Worm (Caenorhabditis elegans) whole organism, L1 larva: Measurements from ENCODE around the gene appg-2.

ENCODE experiments used
- C04F5.9 ChIP-seq: sonication (generic microtip); optimal IDR thresholded peaks from 2 replicates; lab custom pipeline; 2016; ENCODE audit warnings: missing genetic modification characterization, missing compliant biosample characterization
- C16A3.4 ChIP-seq: fragments of 150-350 bp; optimal IDR thresholded peaks from 2 replicates; lab custom pipeline; 2014; ENCODE audit warnings: missing biosample characterization, missing genetic modification characterization
- C34B4.2 ChIP-seq: sonication (generic microtip); optimal IDR thresholded peaks from 2 replicates; lab custom pipeline; 2017; ENCODE audit warnings: mild to moderate bottlenecking, missing genetic modification characterization, missing compliant biosample characterization
- Y116A8C.19 ChIP-seq: sonication (generic microtip); optimal IDR thresholded peaks from 2 replicates; lab custom pipeline; 2016; ENCODE audit warnings: missing compliant biosample characterization, missing genetic modification characterization, borderline replicate concordance
- aha-1 ChIP-seq: fragments of 150-350 bp; optimal IDR thresholded peaks from 2 replicates; lab custom pipeline; 2014; ENCODE audit warnings: missing biosample characterization, missing genetic modification characterization
- alr-1 ChIP-seq: fragments of 200-800 bp; sonication (Bioruptor generic); optimal IDR thresholded peaks from 2 replicates; lab custom pipeline; 2018; ENCODE audit warnings: borderline replicate concordance, mild to moderate bottlenecking, missing genetic modification characterization, missing compliant biosample characterization
- aly-2 ChIP-seq: fragments of 150-350 bp; optimal IDR thresholded peaks from 2 replicates; lab custom pipeline; 2014; ENCODE audit warnings: missing biosample characterization, missing genetic modification characterization
- ama-1 ChIP-seq: fragments of 150-350 bp; optimal IDR thresholded peaks from 2 replicates; lab custom pipeline; 2014
- ceh-63 ChIP-seq: fragments of 200-800 bp; sonication (Bioruptor generic); optimal IDR thresholded peaks from 2 replicates; lab custom pipeline; 2018; ENCODE audit warnings: mild to moderate bottlenecking, missing genetic modification characterization, missing compliant biosample characterization
- ceh-8 ChIP-seq: fragments of 200-800 bp; sonication (Bioruptor generic); optimal IDR thresholded peaks from 2 replicates; lab custom pipeline; 2018; ENCODE audit warnings: mild to moderate bottlenecking, missing genetic modification characterization, moderate library complexity, missing compliant biosample characterization
- ceh-90 ChIP-seq: sonication (generic microtip); optimal IDR thresholded peaks from 2 replicates; lab custom pipeline; 2016; ENCODE audit warnings: missing genetic modification characterization, missing compliant biosample characterization
- efl-3 ChIP-seq: fragments of 200-800 bp; sonication (Bioruptor generic); optimal IDR thresholded peaks from 2 replicates; lab custom pipeline; 2018; ENCODE audit warnings: mild to moderate bottlenecking, missing genetic modification characterization, missing compliant biosample characterization
- egl-13 ChIP-seq: sonication (generic microtip); optimal IDR thresholded peaks from 2 replicates; lab custom pipeline; 2016; ENCODE audit warnings: missing genotype, missing genetic modification reagents, missing genetic modification characterization, missing compliant biosample characterization
- elt-2 ChIP-seq: sonication (generic microtip); optimal IDR thresholded peaks from 2 replicates; lab custom pipeline; 2016; ENCODE audit warnings: missing genetic modification characterization, mild to moderate bottlenecking, inconsistent platforms, missing compliant biosample characterization, missing genetic modification reagents
- elt-3 ChIP-seq, 6 experiments: fragments of 150-350 bp in 1 of 6; sonication (generic microtip); optimal IDR thresholded peaks; 2 replicates each; lab custom pipeline; 2017 to 2018; ENCODE audit warnings: missing biosample characterization in 6 of 6, missing genetic modification characterization in 6 of 6, inconsistent platforms in 1 of 6
- ets-5 ChIP-seq: fragments of 200-800 bp; sonication (Bioruptor generic); IDR thresholded peaks from 2 replicates; pipeline ENCODE4 v1.3.6; 2022; ENCODE audit warnings: missing genetic modification characterization, missing compliant biosample characterization
- fkh-10 ChIP-seq: sonication (generic microtip); optimal IDR thresholded peaks from 2 replicates; lab custom pipeline; 2017; ENCODE audit warnings: missing biosample characterization, missing genetic modification reagents, missing genetic modification characterization
- fkh-4 ChIP-seq: sonication (generic microtip); optimal IDR thresholded peaks from 2 replicates; lab custom pipeline; 2016; ENCODE audit warnings: missing compliant biosample characterization, missing genetic modification characterization, borderline replicate concordance
- grh-1 ChIP-seq: fragments of 200-800 bp; sonication (Bioruptor generic); IDR thresholded peaks from 2 replicates; pipeline ENCODE4 v1.3.6; 2022; ENCODE audit warnings: missing genetic modification reagents, missing genetic modification characterization, missing compliant biosample characterization
- hlh-17 ChIP-seq: fragments of 200-800 bp; sonication (Bioruptor generic); optimal IDR thresholded peaks from 2 replicates; lab custom pipeline; 2018; ENCODE audit warnings: missing genetic modification characterization, mild to moderate bottlenecking, missing compliant biosample characterization, moderate library complexity, borderline replicate concordance
- hlh-4 ChIP-seq: sonication (generic microtip); optimal IDR thresholded peaks from 2 replicates; lab custom pipeline; 2016; ENCODE audit warnings: mild to moderate bottlenecking, missing genetic modification characterization, missing compliant biosample characterization
- hpl-2 ChIP-seq: fragments of 150-350 bp; optimal IDR thresholded peaks from 2 replicates; lab custom pipeline; 2014; ENCODE audit warnings: missing biosample characterization, missing genetic modification reagents, missing genetic modification characterization
- isw-1 ChIP-seq: fragments of 200-800 bp; sonication (Bioruptor generic); IDR thresholded peaks from 2 replicates; pipeline ENCODE4 v1.3.6; 2022; ENCODE audit warnings: missing genetic modification characterization, missing compliant biosample characterization
- lin-13 ChIP-seq: fragments of 150-350 bp; optimal IDR thresholded peaks from 2 replicates; lab custom pipeline; 2014; ENCODE audit warnings: missing biosample characterization, missing genetic modification reagents, missing genetic modification characterization
- lin-14 ChIP-seq: fragments of 200-800 bp; sonication (Bioruptor generic); optimal IDR thresholded peaks from 2 replicates; lab custom pipeline; 2018; ENCODE audit warnings: mild to moderate bottlenecking, missing genetic modification characterization, moderate library complexity, missing compliant biosample characterization
- lin-35 ChIP-seq, 2 experiments: fragments of 150-350 bp; optimal IDR thresholded peaks; 2 replicates each; lab custom pipeline; 2014; ENCODE audit warnings: missing biosample characterization in 2 of 2, missing genetic modification characterization in 2 of 2, missing genetic modification reagents in 2 of 2
- lir-3 ChIP-seq: sonication (generic microtip); optimal IDR thresholded peaks from 2 replicates; lab custom pipeline; 2016; ENCODE audit warnings: mild to moderate bottlenecking, missing genetic modification characterization, moderate library complexity, missing compliant biosample characterization; ENCODE audit not compliant: poor library complexity
- lsy-2 ChIP-seq, 2 experiments: fragments of 150-350 bp; optimal IDR thresholded peaks; 2 replicates each; lab custom pipeline; 2014; ENCODE audit warnings: missing biosample characterization in 2 of 2, missing genetic modification characterization in 2 of 2
- mdl-1 ChIP-seq, 2 experiments: fragments of 150-350 bp; optimal IDR thresholded peaks; 2 replicates each; lab custom pipeline; 2014 to 2017; ENCODE audit warnings: missing biosample characterization in 2 of 2, missing genetic modification characterization in 2 of 2, inconsistent platforms in 1 of 2
- mef-2 ChIP-seq: fragments of 150-350 bp; optimal IDR thresholded peaks from 2 replicates; lab custom pipeline; 2014; ENCODE audit warnings: missing biosample characterization, missing genetic modification characterization
- mep-1 ChIP-seq: fragments of 150-350 bp; optimal IDR thresholded peaks from 2 replicates; lab custom pipeline; 2014; ENCODE audit warnings: missing biosample characterization, missing genetic modification characterization
- nhr-11 ChIP-seq: fragments of 150-350 bp; optimal IDR thresholded peaks from 2 replicates; lab custom pipeline; 2014; ENCODE audit warnings: missing biosample characterization, missing genetic modification characterization
- nhr-20 ChIP-seq: sonication (generic microtip); optimal IDR thresholded peaks from 2 replicates; lab custom pipeline; 2016; ENCODE audit warnings: mild to moderate bottlenecking, missing genetic modification characterization, missing compliant biosample characterization
- nhr-237 ChIP-seq: fragments of 150-350 bp; optimal IDR thresholded peaks from 2 replicates; lab custom pipeline; 2014; ENCODE audit warnings: missing biosample characterization, missing genetic modification characterization
- nhr-28 ChIP-seq: fragments of 150-350 bp; optimal IDR thresholded peaks from 2 replicates; lab custom pipeline; 2014; ENCODE audit warnings: missing biosample characterization, missing genetic modification characterization
- nhr-84 ChIP-seq: sonication (generic microtip); optimal IDR thresholded peaks from 2 replicates; lab custom pipeline; 2017; ENCODE audit warnings: missing biosample characterization, missing genetic modification characterization
- pax-3 ChIP-seq: fragments of 200-800 bp; sonication (Bioruptor generic); optimal IDR thresholded peaks from 2 replicates; lab custom pipeline; 2018; ENCODE audit warnings: mild to moderate bottlenecking, missing genetic modification characterization, moderate library complexity, missing compliant biosample characterization
- pqm-1 ChIP-seq: sonication (generic microtip); optimal IDR thresholded peaks from 3 replicates; lab custom pipeline; 2017; ENCODE audit warnings: missing biosample characterization, missing genetic modification characterization
- rnt-1 ChIP-seq: sonication (generic microtip); optimal IDR thresholded peaks from 2 replicates; lab custom pipeline; 2016; ENCODE audit warnings: mild to moderate bottlenecking, missing genetic modification characterization, moderate library complexity, missing compliant biosample characterization
- skn-1 ChIP-seq: fragments of 150-350 bp; optimal IDR thresholded peaks from 2 replicates; lab custom pipeline; 2014; ENCODE audit warnings: missing biosample characterization, missing genetic modification characterization
- sox-4 ChIP-seq: sonication (generic microtip); optimal IDR thresholded peaks from 2 replicates; lab custom pipeline; 2016; ENCODE audit warnings: missing genetic modification characterization, missing compliant biosample characterization
- sptf-1 ChIP-seq: fragments of 150-350 bp; optimal IDR thresholded peaks from 2 replicates; lab custom pipeline; 2014; ENCODE audit warnings: missing biosample characterization, missing genetic modification characterization
- swsn-7 ChIP-seq: sonication (generic microtip); optimal IDR thresholded peaks from 2 replicates; lab custom pipeline; 2016; ENCODE audit warnings: missing genetic modification characterization, missing compliant biosample characterization
- tlp-1 ChIP-seq: fragments of 150-350 bp; optimal IDR thresholded peaks from 2 replicates; lab custom pipeline; 2014; ENCODE audit warnings: missing biosample characterization, missing genetic modification characterization
- unc-86 ChIP-seq: sonication (generic microtip); optimal IDR thresholded peaks from 2 replicates; lab custom pipeline; 2016; ENCODE audit warnings: missing genetic modification characterization, missing compliant biosample characterization
- vab-15 ChIP-seq: sonication (generic microtip); optimal IDR thresholded peaks from 2 replicates; lab custom pipeline; 2017; ENCODE audit warnings: missing genotype, mild to moderate bottlenecking, missing genetic modification characterization, missing compliant biosample characterization
- zag-1 ChIP-seq: fragments of 150-350 bp; optimal IDR thresholded peaks from 2 replicates; lab custom pipeline; 2014; ENCODE audit warnings: missing biosample characterization, missing genetic modification characterization
- zip-4 ChIP-seq: fragments of 200-800 bp; sonication (Bioruptor generic); optimal IDR thresholded peaks from 2 replicates; lab custom pipeline; 2018; ENCODE audit warnings: mild to moderate bottlenecking, missing genetic modification characterization, moderate library complexity, missing compliant biosample characterization

appg-2 gene

ce11 chrII:8784235-8784928, 16.5 kb upstream of the appg-2 start (continued):
- TF ChIP-seq lir-3 (tag; lab: Kevin White, UChicago), result no peak
- peak; percentile 10 for TF ChIP-seq ceh-8 (GFP tag; lab: Kevin White, UChicago)
- no peak for TF ChIP-seq vab-15 (tag; lab: Kevin White, UChicago)
- TF ChIP-seq swsn-7, result peak; percentile 7
- no peak for TF ChIP-seq fkh-10 (GFP tag; lab: Kevin White, UChicago)
- no peak for TF ChIP-seq aha-1
- no peak for TF ChIP-seq hlh-17 (GFP tag; lab: Kevin White, UChicago)
- TF ChIP-seq mef-2, result no peak
- peak; percentile 62 for TF ChIP-seq lin-14 (GFP tag; lab: Kevin White, UChicago)
- TF ChIP-seq aly-2 (tag; lab: Kevin White, UChicago), result no peak
- peak; percentile 25 for TF ChIP-seq mep-1 (tag; lab: Kevin White, UChicago)
- TF ChIP-seq Y116A8C.19, result no peak
- TF ChIP-seq ama-1 (lab: Kevin White, UChicago), result peak; percentile 79
- TF ChIP-seq tlp-1 (tag; lab: Kevin White, UChicago), result no peak
- no peak for TF ChIP-seq isw-1 (GFP tag; lab: Robert Waterston, UW)
- TF ChIP-seq grh-1, result no peak
- TF ChIP-seq lin-13 (GFP tag; lab: Kevin White, UChicago), result no peak
- no peak for TF ChIP-seq elt-3 (tag; optimal IDR thresholded peaks at IDR 0.05; lab: Kevin White, UChicago)
- peak; percentile 37 for TF ChIP-seq zag-1
- no peak for TF ChIP-seq sptf-1
- peak; percentile 30 for TF ChIP-seq unc-86 (tag; lab: Kevin White, UChicago)
- TF ChIP-seq ceh-90 (tag; lab: Kevin White, UChicago), result no peak
- no peak for TF ChIP-seq pqm-1
- no peak for TF ChIP-seq nhr-20
- no peak for TF ChIP-seq nhr-11 (tag; lab: Kevin White, UChicago)
- peak; percentile 78 for TF ChIP-seq fkh-4 (tag; lab: Kevin White, UChicago)
- no peak for TF ChIP-seq ceh-63 (GFP tag; lab: Kevin White, UChicago)
- no peak for TF ChIP-seq alr-1 (tag; lab: Kevin White, UChicago)
- no peak for TF ChIP-seq efl-3 (GFP tag; lab: Kevin White, UChicago)
- TF ChIP-seq egl-13 (tag; lab: Kevin White, UChicago), result peak; percentile 50
- TF ChIP-seq C16A3.4 (tag; lab: Kevin White, UChicago), result no peak
- no peak for TF ChIP-seq sox-4
- no peak for TF ChIP-seq hpl-2 (GFP tag; lab: Kevin White, UChicago)
- TF ChIP-seq hlh-4 (tag; lab: Kevin White, UChicago), result no peak
- TF ChIP-seq nhr-237 (tag; lab: Kevin White, UChicago), result no peak
- no peak for TF ChIP-seq elt-2
- no peak for TF ChIP-seq mdl-1 (tag; optimal IDR thresholded peaks at IDR 0.05; lab: Kevin White, UChicago)
- no peak for TF ChIP-seq nhr-84 (tag; lab: Kevin White, UChicago)
- no peak for TF ChIP-seq ets-5 (GFP tag; lab: Robert Waterston, UW)
- TF ChIP-seq pax-3, result no peak
- TF ChIP-seq skn-1 (tag; lab: Kevin White, UChicago), result peak; percentile 8
- peak; percentile 12 for TF ChIP-seq rnt-1 (tag; lab: Kevin White, UChicago)
- TF ChIP-seq C04F5.9 (tag; lab: Kevin White, UChicago), result no peak
- no peak for TF ChIP-seq C34B4.2
- peak; percentile 9 to 54 for TF ChIP-seq lsy-2 (tag; optimal IDR thresholded peaks at IDR 0.05; lab: Kevin White, UChicago)
- TF ChIP-seq lin-35 (GFP tag; optimal IDR thresholded peaks at IDR 0.05; lab: Kevin White, UChicago), result peak in 1 of 2 experiments; percentile 26
- no peak for TF ChIP-seq nhr-28
- TF ChIP-seq zip-4 (GFP tag; lab: Kevin White, UChicago), result no peak
- TF ChIP-seq, all 84 proteins: peak for 26
